Fruit fly (Drosophila melanogaster) whole organism, embryonic: ENCODE measurements around the gene CG34117.
A peak's percentile ranks its signal among the peaks of the same experiment; 100 is the strongest.

ENCODE experiments used
- Abd-B ChIP-seq: fragments of 200-800 bp; sonication (Bioruptor generic); optimal IDR thresholded peaks from 2 replicates; lab custom pipeline; 2018; ENCODE audit warnings: missing biosample characterization, mild to moderate bottlenecking, missing genetic modification characterization, moderate library complexity
- Ada2b ChIP-seq: fragments of 200-800 bp; sonication (Bioruptor generic); IDR thresholded peaks from 2 replicates; pipeline ENCODE4 v1.3.6; 2022; ENCODE audit warnings: missing biosample characterization, missing genetic modification characterization
- Bdp1 ChIP-seq: fragments of 200-800 bp; sonication (Bioruptor generic); optimal IDR thresholded peaks from 3 replicates; lab custom pipeline; 2016; ENCODE audit warnings: missing biosample characterization, missing genetic modification characterization
- CG10209 ChIP-seq: fragments of 200-800 bp; sonication (Bioruptor generic); optimal IDR thresholded peaks from 3 replicates; lab custom pipeline; 2017; ENCODE audit warnings: missing biosample characterization, mild to moderate bottlenecking, missing genetic modification characterization, missing genetic modification reagents
- CG1024 ChIP-seq: fragments of 200-800 bp; sonication (Bioruptor generic); IDR thresholded peaks from 2 replicates; pipeline ENCODE4 v1.3.6; 2022; ENCODE audit warnings: missing biosample characterization, missing genetic modification characterization
- CG10565 ChIP-seq: fragments of 200-800 bp; sonication (Bioruptor generic); optimal IDR thresholded peaks from 3 replicates; lab custom pipeline; 2016; ENCODE audit warnings: missing biosample characterization, mild to moderate bottlenecking, missing genetic modification characterization
- CG10654 ChIP-seq: fragments of 200-800 bp; sonication (Bioruptor generic); optimal IDR thresholded peaks from 2 replicates; lab custom pipeline; 2016; ENCODE audit warnings: missing biosample characterization, missing genetic modification characterization
- CG11085 ChIP-seq: fragments of 200-800 bp; sonication (Bioruptor generic); IDR thresholded peaks from 2 replicates; pipeline ENCODE4 v1.3.6; 2022; ENCODE audit warnings: missing biosample characterization, missing genetic modification characterization
- CG13296 ChIP-seq: fragments of 200-800 bp; sonication (Bioruptor generic); optimal IDR thresholded peaks from 3 replicates; lab custom pipeline; 2018; ENCODE audit warnings: missing biosample characterization, mild to moderate bottlenecking, missing genetic modification characterization
- CG1603 ChIP-seq: fragments of 200-800 bp; sonication (Bioruptor generic); optimal IDR thresholded peaks from 2 replicates; lab custom pipeline; 2019; ENCODE audit warnings: missing biosample characterization, mild to moderate bottlenecking, missing genetic modification characterization, moderate library complexity
- CG17186 ChIP-seq: fragments of 200-800 bp; sonication (Bioruptor generic); optimal IDR thresholded peaks from 3 replicates; lab custom pipeline; 2017; ENCODE audit warnings: missing biosample characterization, missing genetic modification reagents, missing genetic modification characterization
- CG17385 ChIP-seq: fragments of 200-800 bp; sonication (Bioruptor generic); optimal IDR thresholded peaks from 3 replicates; lab custom pipeline; 2018; ENCODE audit warnings: missing biosample characterization, mild to moderate bottlenecking, missing genetic modification characterization
- CG2120 ChIP-seq: fragments of 200-800 bp; sonication (Bioruptor generic); optimal IDR thresholded peaks from 3 replicates; lab custom pipeline; 2016; ENCODE audit warnings: missing biosample characterization, missing genetic modification characterization
- CG30020 ChIP-seq: fragments of 200-800 bp; optimal IDR thresholded peaks from 2 replicates; lab custom pipeline; 2019; ENCODE audit warnings: missing biosample characterization, mild to moderate bottlenecking, missing genetic modification characterization, moderate library complexity
- CG30403 ChIP-seq: fragments of 200-800 bp; sonication (Bioruptor generic); optimal IDR thresholded peaks from 3 replicates; lab custom pipeline; 2016; ENCODE audit warnings: missing biosample characterization, missing genetic modification characterization
- CG32532 ChIP-seq: fragments of 200-800 bp; sonication (Bioruptor generic); IDR thresholded peaks from 2 replicates; pipeline ENCODE4 v1.3.6; 2022; ENCODE audit warnings: missing biosample characterization, missing genetic modification characterization
- CG43689 ChIP-seq: fragments of 200-800 bp; sonication (Bioruptor generic); IDR thresholded peaks from 2 replicates; pipeline ENCODE4 v1.3.6; 2022; ENCODE audit warnings: missing biosample characterization, missing genetic modification characterization
- CG4820 ChIP-seq: fragments of 200-800 bp; sonication (Bioruptor generic); optimal IDR thresholded peaks from 3 replicates; lab custom pipeline; 2016; ENCODE audit warnings: missing biosample characterization, missing genetic modification characterization
- CG9437 ChIP-seq: fragments of 200-800 bp; sonication (Bioruptor generic); optimal IDR thresholded peaks from 2 replicates; lab custom pipeline; 2018; ENCODE audit warnings: missing biosample characterization, mild to moderate bottlenecking, missing genetic modification characterization
- CrebB ChIP-seq: fragments of 200-800 bp; sonication (Bioruptor generic); optimal IDR thresholded peaks from 3 replicates; lab custom pipeline; 2018; ENCODE audit warnings: missing biosample characterization, mild to moderate bottlenecking, missing genetic modification characterization
- D19B ChIP-seq: fragments of 200-800 bp; sonication (Bioruptor generic); optimal IDR thresholded peaks from 2 replicates; lab custom pipeline; 2017; ENCODE audit warnings: missing biosample characterization, mild to moderate bottlenecking, missing genetic modification characterization
- Deaf1 ChIP-seq: fragments of 200-800 bp; optimal IDR thresholded peaks from 3 replicates; lab custom pipeline; 2019; ENCODE audit warnings: missing biosample characterization, mild to moderate bottlenecking, missing genetic modification characterization, moderate library complexity
- GATAe ChIP-seq: fragments of 200-800 bp; sonication (Bioruptor generic); conservative IDR thresholded peaks from 2 replicates; pipeline ENCODE4 v1.3.6; 2022; ENCODE audit warnings: missing biosample characterization, missing genetic modification characterization
- Gug ChIP-seq: fragments of 200-800 bp; sonication (Bioruptor generic); IDR thresholded peaks from 4 replicates; pipeline ENCODE4 v1.3.6; 2022; ENCODE audit warnings: missing biosample characterization, missing genetic modification characterization
- Hey ChIP-seq: fragments of 200-800 bp; sonication (Bioruptor generic); optimal IDR thresholded peaks from 3 replicates; lab custom pipeline; 2018; ENCODE audit warnings: missing biosample characterization, mild to moderate bottlenecking, missing genetic modification characterization
- Jarid2 ChIP-seq: fragments of 200-800 bp; sonication (Bioruptor generic); optimal IDR thresholded peaks from 3 replicates; lab custom pipeline; 2017; ENCODE audit warnings: mild to moderate bottlenecking, missing biosample characterization, missing genetic modification reagents, missing genetic modification characterization
- Kr ChIP-seq: fragments of 200-800 bp; sonication (Bioruptor generic); optimal IDR thresholded peaks from 2 replicates; lab custom pipeline; 2017; ENCODE audit warnings: missing biosample characterization, mild to moderate bottlenecking, missing genetic modification characterization
- Mrtf ChIP-seq: fragments of 200-800 bp; sonication (Bioruptor generic); IDR thresholded peaks from 3 replicates; pipeline ENCODE4 v1.3.6; 2022; ENCODE audit warnings: missing biosample characterization, missing genetic modification characterization
- NFAT ChIP-seq: fragments of 200-800 bp; sonication (Bioruptor generic); IDR thresholded peaks from 2 replicates; pipeline ENCODE4 v1.3.6; 2022; ENCODE audit warnings: missing biosample characterization, missing genetic modification characterization
- Scr ChIP-seq: fragments of 200-800 bp; sonication (Bioruptor generic); IDR thresholded peaks from 2 replicates; pipeline ENCODE4 v1.3.6; 2022; ENCODE audit warnings: missing biosample characterization, missing genetic modification characterization; ENCODE audit not compliant: partially characterized antibody
- Spps ChIP-seq: fragments of 200-800 bp; sonication (Bioruptor generic); optimal IDR thresholded peaks from 2 replicates; lab custom pipeline; 2018; ENCODE audit warnings: missing biosample characterization, mild to moderate bottlenecking, missing genetic modification characterization
- Sry-β ChIP-seq: fragments of 200-800 bp; sonication (Bioruptor generic); optimal IDR thresholded peaks from 2 replicates; lab custom pipeline; 2018; ENCODE audit warnings: missing biosample characterization, mild to moderate bottlenecking, missing genetic modification characterization, moderate library complexity
- YL-1 ChIP-seq: fragments of 200-800 bp; sonication (Bioruptor generic); optimal IDR thresholded peaks from 3 replicates; lab custom pipeline; 2017; ENCODE audit warnings: missing biosample characterization, mild to moderate bottlenecking, missing genetic modification characterization
- az2 ChIP-seq: fragments of 200-800 bp; sonication (Bioruptor generic); optimal IDR thresholded peaks from 3 replicates; lab custom pipeline; 2016; ENCODE audit warnings: missing biosample characterization, missing genetic modification characterization
- bowl ChIP-seq: fragments of 200-800 bp; sonication (Bioruptor generic); IDR thresholded peaks from 2 replicates; pipeline ENCODE4 v1.3.6; 2022; ENCODE audit warnings: missing biosample characterization, missing genetic modification characterization
- br ChIP-seq: fragments of >200 bp; optimal IDR thresholded peaks from 2 replicates; lab custom pipeline; 2017
- bsh ChIP-seq, 2 experiments: fragments of 200-800 bp; sonication (Bioruptor generic); optimal IDR thresholded peaks; 2 replicates each; lab custom pipeline; 2017 to 2018; ENCODE audit warnings: mild to moderate bottlenecking in 2 of 2, missing biosample characterization in 2 of 2, missing genetic modification characterization in 2 of 2, moderate library complexity in 1 of 2
- cato ChIP-seq: fragments of 200-800 bp; sonication (Bioruptor generic); optimal IDR thresholded peaks from 2 replicates; lab custom pipeline; 2016; ENCODE audit warnings: missing biosample characterization, missing genetic modification characterization, borderline replicate concordance
- ems ChIP-seq: fragments of 200-800 bp; sonication (Bioruptor generic); optimal IDR thresholded peaks from 3 replicates; lab custom pipeline; 2016; ENCODE audit warnings: missing biosample characterization, missing genetic modification characterization
- fru ChIP-seq: fragments of >200 bp; optimal IDR thresholded peaks from 2 replicates; lab custom pipeline; 2017
- gcm ChIP-seq: fragments of 200-800 bp; sonication (Bioruptor generic); optimal IDR thresholded peaks from 2 replicates; lab custom pipeline; 2019; ENCODE audit warnings: missing biosample characterization, mild to moderate bottlenecking, missing genetic modification characterization, moderate library complexity
- knrl ChIP-seq: fragments of 200-800 bp; sonication (Bioruptor generic); IDR thresholded peaks from 3 replicates; pipeline ENCODE4 v1.3.6; 2022; ENCODE audit warnings: missing biosample characterization, missing genetic modification characterization; ENCODE audit not compliant: partially characterized antibody
- lola ChIP-seq, 3 experiments: fragments of >200 bp in 2 of 3; fragments of 200-800 bp in 1 of 3; sonication (Bioruptor generic) in 1 of 3; optimal IDR thresholded peaks; 2 replicates each; lab custom pipeline; 2017 to 2019; ENCODE audit warnings: missing biosample characterization in 3 of 3, missing genetic modification characterization in 3 of 3, mild to moderate bottlenecking in 1 of 3, moderate library complexity in 1 of 3
- pnt ChIP-seq: fragments of 200-800 bp; sonication (Bioruptor generic); optimal IDR thresholded peaks from 3 replicates; lab custom pipeline; 2016; ENCODE audit warnings: missing biosample characterization, missing genetic modification characterization
- prd ChIP-seq, 3 experiments: fragments of >200 bp in 2 of 3; fragments of 200-800 bp in 1 of 3; sonication (Bioruptor generic) in 1 of 3; optimal IDR thresholded peaks in 2 of 3; IDR thresholded peaks in 1 of 3; 2 replicates in 2 of 3; 3 replicates in 1 of 3; pipeline versions ENCODE4 v1.3.6 to Lab custom; 2017 to 2022; ENCODE audit warnings: missing biosample characterization in 1 of 3, missing genetic modification characterization in 1 of 3
- repo ChIP-seq: fragments of 200-800 bp; sonication (Bioruptor generic); optimal IDR thresholded peaks from 2 replicates; lab custom pipeline; 2016; ENCODE audit warnings: missing biosample characterization, missing genetic modification characterization
- rib ChIP-seq: fragments of 200-800 bp; sonication (Bioruptor generic); IDR thresholded peaks from 2 replicates; pipeline ENCODE4 v1.3.6; 2022; ENCODE audit warnings: missing biosample characterization, missing genetic modification characterization
- sens-2 ChIP-seq: fragments of 200-800 bp; sonication (Bioruptor generic); IDR thresholded peaks from 2 replicates; pipeline ENCODE4 v1.3.6; 2022; ENCODE audit warnings: missing biosample characterization, missing genetic modification characterization
- sim ChIP-seq: fragments of 200-800 bp; sonication (Bioruptor generic); IDR thresholded peaks from 2 replicates; pipeline ENCODE4 v1.3.6; 2022; ENCODE audit warnings: missing biosample characterization, missing genetic modification characterization
- tap ChIP-seq: fragments of 200-800 bp; optimal IDR thresholded peaks from 3 replicates; lab custom pipeline; 2019; ENCODE audit warnings: missing biosample characterization, mild to moderate bottlenecking, missing genetic modification characterization, moderate library complexity

CG34117 gene

dm6 chr3R:9417577-9418334 lies 17.9 kb upstream of the CG34117 start, which contains the start of gene ps (continued):
- TF ChIP-seq CG9437 (GFP tag; lab: Kevin White, UChicago) (no peak), Scr (no peak), CG43689 (GFP tag; lab: Robert Waterston, UW) (no peak), D19B (GFP tag; lab: Kevin White, UChicago) (no peak), CG11085 (GFP tag; lab: Robert Waterston, UW) (no peak), gcm (GFP tag; lab: Kevin White, UChicago) (no peak), br (lab: Kevin White, UChicago) (no peak), Sry-β (no peak), CG4820 (no peak), bowl (GFP tag; lab: Robert Waterston, UW) (no peak), CG10565 (GFP tag; lab: Kevin White, UChicago) (no peak), Hey (tag; lab: Kevin White, UChicago) (no peak), CG1024 (GFP tag; lab: Robert Waterston, UW) (no peak), Mrtf (GFP tag; lab: Robert Waterston, UW) (no peak), Abd-B (GFP tag; lab: Kevin White, UChicago) (no peak), CG32532 (no peak), Deaf1 (tag; lab: Kevin White, UChicago) (peak; percentile 97), tap (tag; lab: Kevin White, UChicago) (no peak), CG10209 (no peak), az2 (GFP tag; lab: Kevin White, UChicago) (no peak), rib (GFP tag; lab: Robert Waterston, UW) (no peak), CG2120 (GFP tag; lab: Kevin White, UChicago) (no peak), GATAe (GFP tag; lab: Robert Waterston, UW) (no peak), knrl (GFP tag; lab: Robert Waterston, UW) (no peak), Bdp1 (GFP tag; lab: Kevin White, UChicago) (no peak), CG10654 (GFP tag; lab: Kevin White, UChicago) (no peak), cato (GFP tag; lab: Kevin White, UChicago) (no peak), repo (GFP tag; lab: Kevin White, UChicago) (no peak), fru (lab: Kevin White, UChicago) (no peak), CrebB (tag; lab: Kevin White, UChicago) (peak; percentile 29), YL-1 (peak; percentile 6), CG1603 (tag; lab: Kevin White, UChicago) (peak; percentile 22), sens-2 (GFP tag; lab: Robert Waterston, UW) (no peak), CG30020 (tag; lab: Kevin White, UChicago) (no peak), lola (GFP tag; optimal IDR thresholded peaks at IDR 0.05; lab: Kevin White, UChicago) (no peak), NFAT (GFP tag; lab: Robert Waterston, UW) (no peak), ems (GFP tag; lab: Kevin White, UChicago) (peak; percentile 8), Kr (GFP tag; lab: Kevin White, UChicago) (no peak), CG30403 (no peak), prd (optimal IDR thresholded peaks at IDR 0.05; lab: Kevin White, UChicago) (no peak), prd (GFP tag; IDR thresholded peaks at IDR 0.05; lab: Robert Waterston, UW) (no peak), Spps (tag; lab: Kevin White, UChicago) (no peak), CG17385 (peak; percentile 40), CG17186 (GFP tag; lab: Kevin White, UChicago) (no peak), pnt (GFP tag; lab: Kevin White, UChicago) (no peak), Gug (GFP tag; lab: Robert Waterston, UW) (0 out of 4 replicates have a peak, but pooled peaks have one; percentile 18), Ada2b (GFP tag; lab: Robert Waterston, UW) (no peak), Jarid2 (GFP tag; lab: Kevin White, UChicago) (peak; percentile 93), CG13296 (GFP tag; lab: Kevin White, UChicago) (peak; percentile 50), bsh (GFP tag; optimal IDR thresholded peaks at IDR 0.05; lab: Kevin White, UChicago) (peak in 1 of 2 experiments; percentile 32), sim (GFP tag; lab: Robert Waterston, UW) (no peak)
